Comparison of ENCODE assay signal across 3 fruit fly cellular contexts in genomic region chr3L:11530370-11530769, dm6.
TF ChIP-seq lines count a peak whose summit lies in the region.

No protein-coding gene starts in this region.

- no peak for TF ChIP-seq CTCF in whole organism, embryonic (GFP tag; optimal IDR thresholded peaks at IDR 0.05; lab: Kevin White, UChicago)

TF ChIP-seq in whole organism, embryonic, 481 proteins besides CTCF, POLR2A, EP300 and RAD21 (continues in another document):
- TF ChIP-seq dimm (GFP tag; IDR thresholded peaks at IDR 0.05; lab: Robert Waterston, UW) (no peak), zfh2 (GFP tag; optimal IDR thresholded peaks at IDR 0.05; lab: Kevin White, UChicago) (no peak), CG8765 (GFP tag; IDR thresholded peaks at IDR 0.05; lab: Robert Waterston, UW) (no peak), CG6175 (GFP tag; IDR thresholded peaks at IDR 0.05; lab: Robert Waterston, UW) (no peak), CG13624 (GFP tag; optimal IDR thresholded peaks at IDR 0.05; lab: Kevin White, UChicago) (no peak), Vsx1 (GFP tag; optimal IDR thresholded peaks at IDR 0.05; lab: Kevin White, UChicago) (no peak), Pdp1 (GFP tag; optimal IDR thresholded peaks at IDR 0.05; lab: Kevin White, UChicago) (no peak), Max (GFP tag; optimal IDR thresholded peaks at IDR 0.05; lab: Kevin White, UChicago) (no peak), CG7839 (tag; optimal IDR thresholded peaks at IDR 0.05; lab: Kevin White, UChicago) (no peak), hkb (optimal IDR thresholded peaks at IDR 0.05; lab: Kevin White, UChicago) (no peak), hkb (GFP tag; IDR thresholded peaks at IDR 0.05; lab: Robert Waterston, UW) (no peak), CG7357 (GFP tag; IDR thresholded peaks at IDR 0.05; lab: Robert Waterston, UW) (no peak), CG13894 (tag; optimal IDR thresholded peaks at IDR 0.05; lab: Kevin White, UChicago) (peak; percentile 15), CG7745 (tag; optimal IDR thresholded peaks at IDR 0.05; lab: Kevin White, UChicago) (no peak), row (GFP tag; IDR thresholded peaks at IDR 0.05; lab: Robert Waterston, UW) (no peak), NK7.1 (GFP tag; optimal IDR thresholded peaks at IDR 0.05; lab: Kevin White, UChicago) (no peak), CG12769 (tag; optimal IDR thresholded peaks at IDR 0.05; lab: Kevin White, UChicago) (peak; percentile 62), CG4820 (GFP tag; optimal IDR thresholded peaks at IDR 0.05; lab: Kevin White, UChicago) (no peak), Sry-β (GFP tag; optimal IDR thresholded peaks at IDR 0.05; lab: Kevin White, UChicago) (no peak), HmgD (GFP tag; optimal IDR thresholded peaks at IDR 0.05; lab: Kevin White, UChicago) (no peak), D19A (tag; optimal IDR thresholded peaks at IDR 0.05; lab: Kevin White, UChicago) (no peak), Hand (GFP tag; optimal IDR thresholded peaks at IDR 0.05; lab: Kevin White, UChicago) (no peak), Tbp (GFP tag; optimal IDR thresholded peaks at IDR 0.05; lab: Kevin White, UChicago) (no peak), gem (tag; optimal IDR thresholded peaks at IDR 0.05; lab: Kevin White, UChicago) (no peak), br (optimal IDR thresholded peaks at IDR 0.05; lab: Kevin White, UChicago) (no peak), luna (GFP tag; optimal IDR thresholded peaks at IDR 0.05; lab: Kevin White, UChicago) (no peak), trh (GFP tag; optimal IDR thresholded peaks at IDR 0.05; lab: Kevin White, UChicago) (no peak), CG2202 (tag; optimal IDR thresholded peaks at IDR 0.05; lab: Kevin White, UChicago) (no peak), E2f2 (GFP tag; IDR thresholded peaks at IDR 0.05; lab: Robert Waterston, UW) (no peak), ind (GFP tag; optimal IDR thresholded peaks at IDR 0.05; lab: Kevin White, UChicago) (no peak), CG2120 (GFP tag; optimal IDR thresholded peaks at IDR 0.05; lab: Kevin White, UChicago) (no peak), eve (GFP tag; optimal IDR thresholded peaks at IDR 0.05; lab: Kevin White, UChicago) (no peak), ac (GFP tag; optimal IDR thresholded peaks at IDR 0.05; lab: Kevin White, UChicago) (no peak)

TF ChIP-seq in whole organism, prepupa, 60 proteins besides CTCF, POLR2A, EP300 and RAD21:
- TF ChIP-seq eg (GFP tag; IDR thresholded peaks at IDR 0.05; lab: Robert Waterston, UW) (no peak), fkh (GFP tag; optimal IDR thresholded peaks at IDR 0.05; lab: Kevin White, UChicago) (peak; percentile 61)

TF ChIP-seq in whole organism, wandering third instar larva, 38 proteins besides CTCF, POLR2A, EP300 and RAD21:
- TF ChIP-seq psq (GFP tag; optimal IDR thresholded peaks at IDR 0.05; lab: Kevin White, UChicago), result no peak
- no peak for TF ChIP-seq rgr (GFP tag; optimal IDR thresholded peaks at IDR 0.05; lab: Kevin White, UChicago)
- no peak for TF ChIP-seq sv (GFP tag; optimal IDR thresholded peaks at IDR 0.05; lab: Kevin White, UChicago)
- no peak for TF ChIP-seq Rel (GFP tag; optimal IDR thresholded peaks at IDR 0.05; lab: Kevin White, UChicago)
- peak; percentile 92 for TF ChIP-seq Rel (tag; optimal IDR thresholded peaks at IDR 0.05; lab: Kevin White, UChicago)
- TF ChIP-seq CG9705 (GFP tag; optimal IDR thresholded peaks at IDR 0.05; lab: Kevin White, UChicago), result no peak
